Fruit fly (Drosophila melanogaster): ENCODE data around the gene temp.

The temp gene

dm6 chrX:2222181-2222790 is 40.0 kb downstream of the temp start, which contains the start of gene Vinc:
Gene Vinc (minus strand): TSS chrX:2222567.
- TF ChIP-seq Vsx2 (GFP tag; optimal IDR thresholded peaks at IDR 0.05; ENCODE audit: partially characterized antibody) (no peak), fru (GFP tag; optimal IDR thresholded peaks at IDR 0.05) (peak; percentile 95), pan (optimal IDR thresholded peaks at IDR 0.05) (no peak), N (GFP tag; optimal IDR thresholded peaks at IDR 0.05) (no peak), psq (GFP tag; optimal IDR thresholded peaks at IDR 0.05) (peak; percentile 93), tai (GFP tag; optimal IDR thresholded peaks at IDR 0.05) (no peak), lola (GFP tag; optimal IDR thresholded peaks at IDR 0.05) (no peak), Jra (GFP tag; optimal IDR thresholded peaks at IDR 0.05) (peak; percentile 86), HLH106 (tag; optimal IDR thresholded peaks at IDR 0.05) (peak; percentile 92), dl (GFP tag; optimal IDR thresholded peaks at IDR 0.05; ENCODE audit: insufficient read depth in 1 of 2, partially characterized antibody in 2 of 2) (no peak), Hr83 (GFP tag; optimal IDR thresholded peaks at IDR 0.05; ENCODE audit: poor library complexity, severe bottlenecking) (peak; percentile 86), h (GFP tag; optimal IDR thresholded peaks at IDR 0.05) (peak; percentile 93), OdsH (GFP tag; optimal IDR thresholded peaks at IDR 0.05) (peak; percentile 63), Abd-B (GFP tag; optimal IDR thresholded peaks at IDR 0.05) (no peak), Hnf4 (GFP tag; optimal IDR thresholded peaks at IDR 0.05) (no peak), Sp1 (GFP tag; optimal IDR thresholded peaks at IDR 0.05) (peak; percentile 82), jim (GFP tag; optimal IDR thresholded peaks at IDR 0.05) (no peak), Mio (GFP tag; optimal IDR thresholded peaks at IDR 0.05) (no peak), CrebA (GFP tag; optimal IDR thresholded peaks at IDR 0.05; ENCODE audit: borderline replicate concordance) (no peak), dsf (GFP tag; optimal IDR thresholded peaks at IDR 0.05; ENCODE audit: borderline replicate concordance) (no peak), Dif (GFP tag; optimal IDR thresholded peaks at IDR 0.05; ENCODE audit: partially characterized antibody) (peak; percentile 40), sage (GFP tag; optimal IDR thresholded peaks at IDR 0.05) (no peak), Dfd (GFP tag; optimal IDR thresholded peaks at IDR 0.05) (no peak), woc (GFP tag; optimal IDR thresholded peaks at IDR 0.05) (no peak), br (GFP tag; optimal IDR thresholded peaks at IDR 0.05) (peak; percentile 88), usp (GFP tag; optimal IDR thresholded peaks at IDR 0.05) (no peak), Rel (GFP tag; optimal IDR thresholded peaks at IDR 0.05) (peak; percentile 40), Rel (tag; optimal IDR thresholded peaks at IDR 0.05) (peak; percentile 97), rgr (GFP tag; optimal IDR thresholded peaks at IDR 0.05) (peak; percentile 78), Hr78 (GFP tag; optimal IDR thresholded peaks at IDR 0.05) (no peak), Myc (optimal IDR thresholded peaks at IDR 0.05) (no peak), ey (GFP tag; optimal IDR thresholded peaks at IDR 0.05) (peak; percentile 82), sv (GFP tag; optimal IDR thresholded peaks at IDR 0.05) (peak; percentile 66), CG32264 (GFP tag; optimal IDR thresholded peaks at IDR 0.05) (peak; percentile 79), brk (GFP tag; optimal IDR thresholded peaks at IDR 0.05) (no peak), dmrt93B (GFP tag; optimal IDR thresholded peaks at IDR 0.05) (no peak), GATAd (GFP tag; optimal IDR thresholded peaks at IDR 0.05) (no peak), foxo (GFP tag; optimal IDR thresholded peaks at IDR 0.05) (peak in 1 of 2 experiments; percentile 93), CG9705 (GFP tag; optimal IDR thresholded peaks at IDR 0.05) (peak; percentile 85)

- no peak for TF ChIP-seq dl (GFP tag; optimal IDR thresholded peaks at IDR 0.05; ENCODE audit: insufficient read depth in 1 of 2, partially characterized antibody in 2 of 2)
- no peak for TF ChIP-seq CG32264 (GFP tag; optimal IDR thresholded peaks at IDR 0.05)
- no peak for TF ChIP-seq usp (GFP tag; optimal IDR thresholded peaks at IDR 0.05)
- TF ChIP-seq br (GFP tag; optimal IDR thresholded peaks at IDR 0.05) = no peak
- TF ChIP-seq jim (GFP tag; optimal IDR thresholded peaks at IDR 0.05) = no peak
- no peak for TF ChIP-seq GATAd (GFP tag; optimal IDR thresholded peaks at IDR 0.05)
- no peak for TF ChIP-seq dmrt93B (GFP tag; optimal IDR thresholded peaks at IDR 0.05)
- TF ChIP-seq N (GFP tag; optimal IDR thresholded peaks at IDR 0.05) = no peak
- TF ChIP-seq brk (GFP tag; optimal IDR thresholded peaks at IDR 0.05) = no peak
Measured at dm6 chrX:2221598-2221997, 40.7 kb downstream of the temp start.

Data from whole organism, wandering third instar larva.